Worm (Caenorhabditis elegans) whole organism, L1 larva: ENCODE data around the gene pes-10.

Source experiments
- F16B12.6 ChIP-seq: fragments of 150-350 bp; optimal IDR thresholded peaks from 2 replicates; lab custom pipeline; 2014; ENCODE audit warnings: missing biosample characterization, missing genetic modification characterization
- Y116A8C.19 ChIP-seq: sonication (generic microtip); optimal IDR thresholded peaks from 2 replicates; lab custom pipeline; 2016; ENCODE audit warnings: missing compliant biosample characterization, missing genetic modification characterization, borderline replicate concordance
- aha-1 ChIP-seq: fragments of 150-350 bp; optimal IDR thresholded peaks from 2 replicates; lab custom pipeline; 2014; ENCODE audit warnings: missing biosample characterization, missing genetic modification characterization
- ama-1 ChIP-seq: fragments of 150-350 bp; optimal IDR thresholded peaks from 2 replicates; lab custom pipeline; 2014
- blmp-1 ChIP-seq: fragments of 150-350 bp; optimal IDR thresholded peaks from 2 replicates; lab custom pipeline; 2014; ENCODE audit warnings: missing biosample characterization, missing genetic modification characterization
- ceh-63 ChIP-seq: fragments of 200-800 bp; sonication (Bioruptor generic); optimal IDR thresholded peaks from 2 replicates; lab custom pipeline; 2018; ENCODE audit warnings: mild to moderate bottlenecking, missing genetic modification characterization, missing compliant biosample characterization
- dpl-1 ChIP-seq, 3 experiments: fragments of 150-350 bp in 2 of 3; sonication (generic microtip) in 1 of 3; optimal IDR thresholded peaks; 2 replicates each; lab custom pipeline; 2014 to 2017; ENCODE audit warnings: missing biosample characterization in 3 of 3, missing genetic modification characterization in 3 of 3, missing genetic modification reagents in 3 of 3
- dsc-1 ChIP-seq: sonication (generic microtip); optimal IDR thresholded peaks from 2 replicates; lab custom pipeline; 2016; ENCODE audit warnings: mild to moderate bottlenecking, missing genetic modification characterization, missing compliant biosample characterization
- efl-1 ChIP-seq, 4 experiments: fragments of 150-350 bp; optimal IDR thresholded peaks in 3 of 4; peaks in 1 of 4; 1 replicate in 1 of 4; 2 replicates in 3 of 4; lab custom pipeline; 2014; ENCODE audit warnings: missing biosample characterization in 2 of 4, missing genetic modification characterization in 2 of 4, missing genetic modification reagents in 2 of 4
- ets-5 ChIP-seq: fragments of 200-800 bp; sonication (Bioruptor generic); IDR thresholded peaks from 2 replicates; pipeline ENCODE4 v1.3.6; 2022; ENCODE audit warnings: missing genetic modification characterization, missing compliant biosample characterization
- fkh-8 ChIP-seq: sonication (generic microtip); optimal IDR thresholded peaks from 2 replicates; lab custom pipeline; 2016; ENCODE audit warnings: mild to moderate bottlenecking, missing genetic modification characterization, missing compliant biosample characterization
- hlh-17 ChIP-seq: fragments of 200-800 bp; sonication (Bioruptor generic); optimal IDR thresholded peaks from 2 replicates; lab custom pipeline; 2018; ENCODE audit warnings: missing genetic modification characterization, mild to moderate bottlenecking, missing compliant biosample characterization, moderate library complexity, borderline replicate concordance
- hlh-4 ChIP-seq: sonication (generic microtip); optimal IDR thresholded peaks from 2 replicates; lab custom pipeline; 2016; ENCODE audit warnings: mild to moderate bottlenecking, missing genetic modification characterization, missing compliant biosample characterization
- irx-1 ChIP-seq: sonication (generic microtip); optimal IDR thresholded peaks from 2 replicates; lab custom pipeline; 2016; ENCODE audit warnings: missing genetic modification characterization, missing compliant biosample characterization
- jun-1 ChIP-seq: fragments of 150-350 bp; optimal IDR thresholded peaks from 2 replicates; lab custom pipeline; 2014; ENCODE audit warnings: missing biosample characterization, missing genetic modification reagents, missing genetic modification characterization
- lin-13 ChIP-seq: fragments of 150-350 bp; optimal IDR thresholded peaks from 2 replicates; lab custom pipeline; 2014; ENCODE audit warnings: missing biosample characterization, missing genetic modification reagents, missing genetic modification characterization
- lin-14 ChIP-seq: fragments of 200-800 bp; sonication (Bioruptor generic); optimal IDR thresholded peaks from 2 replicates; lab custom pipeline; 2018; ENCODE audit warnings: mild to moderate bottlenecking, missing genetic modification characterization, moderate library complexity, missing compliant biosample characterization
- lin-35 ChIP-seq, 2 experiments: fragments of 150-350 bp; optimal IDR thresholded peaks; 2 replicates each; lab custom pipeline; 2014; ENCODE audit warnings: missing biosample characterization in 2 of 2, missing genetic modification characterization in 2 of 2, missing genetic modification reagents in 2 of 2
- lin-39 ChIP-seq: fragments of 150-350 bp; optimal IDR thresholded peaks from 2 replicates; lab custom pipeline; 2014; ENCODE audit warnings: missing biosample characterization, missing genetic modification reagents, missing genetic modification characterization
- lir-3 ChIP-seq: sonication (generic microtip); optimal IDR thresholded peaks from 2 replicates; lab custom pipeline; 2016; ENCODE audit warnings: mild to moderate bottlenecking, missing genetic modification characterization, moderate library complexity, missing compliant biosample characterization; ENCODE audit not compliant: poor library complexity
- lsy-2 ChIP-seq, 2 experiments: fragments of 150-350 bp; optimal IDR thresholded peaks; 2 replicates each; lab custom pipeline; 2014; ENCODE audit warnings: missing biosample characterization in 2 of 2, missing genetic modification characterization in 2 of 2
- mab-9 ChIP-seq: fragments of 200-800 bp; sonication (Bioruptor generic); IDR thresholded peaks from 2 replicates; pipeline ENCODE4 v1.3.6; 2022; ENCODE audit warnings: missing genetic modification reagents, missing genetic modification characterization, missing compliant biosample characterization
- nhr-12 ChIP-seq: sonication (generic microtip); optimal IDR thresholded peaks from 2 replicates; lab custom pipeline; 2017; ENCODE audit warnings: missing biosample characterization, missing genetic modification characterization
- nhr-71 ChIP-seq: sonication (generic microtip); optimal IDR thresholded peaks from 2 replicates; lab custom pipeline; 2016; ENCODE audit warnings: mild to moderate bottlenecking, missing genetic modification characterization, moderate library complexity, missing compliant biosample characterization
- nhr-77 ChIP-seq: fragments of 150-350 bp; optimal IDR thresholded peaks from 2 replicates; lab custom pipeline; 2014; ENCODE audit warnings: missing biosample characterization, missing genetic modification characterization
- nhr-84 ChIP-seq: sonication (generic microtip); optimal IDR thresholded peaks from 2 replicates; lab custom pipeline; 2017; ENCODE audit warnings: missing biosample characterization, missing genetic modification characterization
- nhr-85 ChIP-seq: sonication (generic microtip); peaks from one replicate; lab custom pipeline; 2016; ENCODE audit warnings: missing genetic modification characterization, inconsistent platforms, missing compliant biosample characterization
- pqm-1 ChIP-seq: sonication (generic microtip); optimal IDR thresholded peaks from 3 replicates; lab custom pipeline; 2017; ENCODE audit warnings: missing biosample characterization, missing genetic modification characterization
- rnt-1 ChIP-seq: sonication (generic microtip); optimal IDR thresholded peaks from 2 replicates; lab custom pipeline; 2016; ENCODE audit warnings: mild to moderate bottlenecking, missing genetic modification characterization, moderate library complexity, missing compliant biosample characterization
- sox-4 ChIP-seq: sonication (generic microtip); optimal IDR thresholded peaks from 2 replicates; lab custom pipeline; 2016; ENCODE audit warnings: missing genetic modification characterization, missing compliant biosample characterization
- sptf-1 ChIP-seq: fragments of 150-350 bp; optimal IDR thresholded peaks from 2 replicates; lab custom pipeline; 2014; ENCODE audit warnings: missing biosample characterization, missing genetic modification characterization
- tlp-1 ChIP-seq: fragments of 150-350 bp; optimal IDR thresholded peaks from 2 replicates; lab custom pipeline; 2014; ENCODE audit warnings: missing biosample characterization, missing genetic modification characterization
- unc-62 ChIP-seq: fragments of 150-350 bp; optimal IDR thresholded peaks from 2 replicates; lab custom pipeline; 2014; ENCODE audit warnings: missing biosample characterization, missing genetic modification reagents, missing genetic modification characterization
- unc-98 ChIP-seq: fragments of 200-800 bp; sonication (Bioruptor generic); IDR thresholded peaks from 2 replicates; pipeline ENCODE4 v1.3.6; 2022; ENCODE audit warnings: missing genetic modification characterization, missing compliant biosample characterization
- zag-1 ChIP-seq: fragments of 150-350 bp; optimal IDR thresholded peaks from 2 replicates; lab custom pipeline; 2014; ENCODE audit warnings: missing biosample characterization, missing genetic modification characterization
- ztf-11 ChIP-seq, 2 experiments: sonication (generic microtip); optimal IDR thresholded peaks; 2 replicates each; lab custom pipeline; 2016 to 2017; ENCODE audit warnings: missing genetic modification characterization in 2 of 2, missing biosample characterization in 1 of 2, missing compliant biosample characterization in 1 of 2

The pes-10 gene

DNA sequence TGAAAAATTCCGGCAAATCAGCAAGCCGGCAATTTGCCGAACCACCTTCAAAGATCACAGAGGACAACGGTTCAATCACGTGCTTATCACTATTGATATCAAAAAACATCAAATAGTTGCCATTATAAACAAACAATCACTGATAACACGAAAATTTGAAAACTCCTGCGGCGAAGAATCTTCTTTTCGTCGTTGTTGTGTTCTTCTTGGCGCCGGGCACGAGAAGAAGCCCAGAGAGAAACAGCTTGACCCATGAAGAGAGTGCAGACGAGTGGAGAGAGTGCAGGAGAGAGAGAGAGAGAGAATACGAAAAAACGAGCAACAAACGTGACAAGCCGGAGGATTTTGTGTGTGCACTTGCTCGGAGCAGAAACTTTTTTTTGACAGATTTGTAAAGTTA, 31.1 kb upstream of the pes-10 start (continued):
- TF ChIP-seq tlp-1 (tag; lab: Kevin White, UChicago) (no peak), lir-3 (tag; lab: Kevin White, UChicago) (no peak), blmp-1 (tag; lab: Kevin White, UChicago) (peak; percentile 18), sox-4 (tag; lab: Kevin White, UChicago) (no peak), jun-1 (no peak), nhr-12 (tag; lab: Kevin White, UChicago) (no peak), irx-1 (tag; lab: Kevin White, UChicago) (peak; percentile 14), nhr-71 (peak; percentile 69), nhr-77 (tag; lab: Kevin White, UChicago) (peak; percentile 24), aha-1 (tag; lab: Kevin White, UChicago) (no peak), unc-62 (no peak), dpl-1 (GFP tag; optimal IDR thresholded peaks at IDR 0.05; lab: Kevin White, UChicago) (peak in 2 of 3 experiments; percentile 11 to 36), hlh-4 (tag; lab: Kevin White, UChicago) (no peak), nhr-84 (tag; lab: Kevin White, UChicago) (no peak), ets-5 (GFP tag; lab: Robert Waterston, UW) (no peak), dsc-1 (tag; lab: Kevin White, UChicago) (no peak), rnt-1 (tag; lab: Kevin White, UChicago) (no peak), pqm-1 (tag; lab: Kevin White, UChicago) (no peak), lin-35 (GFP tag; optimal IDR thresholded peaks at IDR 0.05; lab: Kevin White, UChicago) (peak in 1 of 2 experiments; percentile 48), lin-14 (GFP tag; lab: Kevin White, UChicago) (no peak), F16B12.6 (peak; percentile 3), zag-1 (tag; lab: Kevin White, UChicago) (no peak), lsy-2 (tag; optimal IDR thresholded peaks at IDR 0.05; lab: Kevin White, UChicago) (peak; percentile 4 to 26), unc-98 (GFP tag; lab: Robert Waterston, UW) (no peak)

DNA sequence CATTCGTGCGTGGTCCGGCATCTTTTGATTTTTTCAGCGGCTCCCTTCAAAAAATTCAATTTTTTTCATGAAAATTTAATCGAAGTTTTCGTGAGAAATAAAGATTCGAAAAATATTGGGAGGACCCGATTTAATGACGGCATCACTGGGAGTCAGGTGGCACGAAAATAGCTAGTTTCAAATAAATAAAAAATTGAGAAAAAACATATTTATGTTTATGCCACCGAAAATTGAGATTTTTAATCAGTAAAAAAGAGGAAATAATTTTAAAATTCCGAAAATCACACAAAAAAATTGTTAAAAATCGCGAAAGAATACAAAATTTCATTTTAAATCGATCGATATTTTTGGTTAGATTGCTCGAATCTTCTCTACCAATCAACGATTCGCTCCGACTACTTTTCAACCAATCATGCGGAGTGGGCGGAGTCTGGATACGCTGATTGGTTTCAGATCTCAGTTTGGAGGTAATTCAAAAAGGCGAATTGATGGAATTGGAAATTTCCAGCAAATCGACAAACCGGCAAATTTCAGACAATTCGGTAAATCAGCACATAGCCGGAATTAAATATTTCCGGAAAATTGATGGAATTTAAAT, 30.5 kb upstream of the pes-10 start, which contains the start of gene gsy-1:
gsy-1 (minus strand) TSS at position 51 of the 598 bp plus-strand sequence.
- no peak for TF ChIP-seq hlh-4 (tag; lab: Kevin White, UChicago)
- no peak for TF ChIP-seq efl-1 (optimal IDR thresholded peaks at IDR 0.05; lab: Kevin White, UChicago)
- peak in 1 of 2 experiments; percentile 17 for TF ChIP-seq efl-1 (GFP tag; optimal IDR thresholded peaks at IDR 0.05 in 1 of 2; lab: Kevin White, UChicago)
- TF ChIP-seq nhr-85 (tag; lab: Kevin White, UChicago) = peak; percentile 32
- no peak for TF ChIP-seq ztf-11 (tag; optimal IDR thresholded peaks at IDR 0.05; lab: Kevin White, UChicago)

DNA sequence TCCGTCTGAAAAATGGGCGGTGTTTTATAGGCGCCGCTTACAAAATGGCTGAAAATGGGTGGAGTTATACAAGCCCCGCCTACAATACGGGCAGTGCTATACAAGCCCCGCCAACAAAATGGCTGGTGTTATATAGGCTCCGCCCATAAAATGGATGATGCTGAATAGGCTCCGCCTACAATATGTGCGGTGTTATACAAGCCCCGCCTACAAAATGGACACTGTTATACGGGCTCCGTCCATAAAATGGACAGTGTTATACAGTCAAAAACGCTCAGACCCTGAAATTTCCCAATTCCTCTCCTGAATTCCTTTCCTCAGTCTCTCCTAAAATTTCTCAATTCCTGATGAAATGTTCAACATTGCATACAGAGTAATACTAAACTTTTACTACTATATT, 18.4 kb upstream of the pes-10 start:
- TF ChIP-seq Y116A8C.19 (no peak), ceh-63 (no peak), lin-39 (tag; lab: Kevin White, UChicago) (no peak), fkh-8 (no peak), ama-1 (no peak), sptf-1 (tag; lab: Kevin White, UChicago) (no peak), sox-4 (tag; lab: Kevin White, UChicago) (no peak), lin-35 (GFP tag; optimal IDR thresholded peaks at IDR 0.05; lab: Kevin White, UChicago) (no peak), mab-9 (GFP tag; lab: Robert Waterston, UW) (no peak), hlh-17 (no peak)

DNA sequence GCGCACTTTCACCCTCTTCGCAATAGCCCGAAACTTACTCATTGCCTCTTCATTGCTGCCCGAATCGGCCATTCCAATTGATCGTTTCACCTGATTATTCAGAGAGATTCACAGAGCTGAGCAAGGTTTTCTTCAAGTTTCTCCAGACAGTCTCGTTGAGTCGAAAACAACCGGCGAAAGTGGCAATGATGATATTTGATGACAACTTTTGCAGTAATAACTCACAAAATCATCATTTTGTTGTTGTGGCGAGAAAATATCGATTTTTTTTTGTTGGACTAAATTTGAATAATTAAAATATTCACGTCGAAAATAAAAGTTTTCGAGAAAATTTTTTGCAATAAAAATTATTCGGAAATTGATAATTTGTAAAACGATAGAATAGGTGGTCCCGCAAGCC, 18.0 kb upstream of the pes-10 start, which contains the start of gene snf-5:
snf-5 (minus strand) TSS at position 182 of the 400 bp plus-strand sequence.
- TF ChIP-seq efl-1 (optimal IDR thresholded peaks at IDR 0.05; lab: Kevin White, UChicago) = no peak
- TF ChIP-seq efl-1 (GFP tag; optimal IDR thresholded peaks at IDR 0.05 in 1 of 2; lab: Kevin White, UChicago) = peak in 1 of 2 experiments; percentile 90
- no peak for TF ChIP-seq lin-13 (GFP tag; lab: Kevin White, UChicago)
